Worm (Caenorhabditis elegans) whole organism, midembryonic: ENCODE results near the gene F38E9.4.

Source experiments
- T22C8.4 ChIP-seq: fragments of 200-800 bp; sonication (Bioruptor generic); IDR thresholded peaks from 2 replicates; pipeline ENCODE4 v1.3.6; 2022; ENCODE audit warnings: missing genetic modification characterization, missing compliant biosample characterization
- cog-1 ChIP-seq: sonication (generic microtip); optimal IDR thresholded peaks from 2 replicates; lab custom pipeline; 2016; ENCODE audit warnings: missing genetic modification characterization, missing compliant biosample characterization
- flt-1 ChIP-seq: fragments of 200-800 bp; sonication (Bioruptor generic); IDR thresholded peaks from 2 replicates; pipeline ENCODE4 v1.3.6; 2022; ENCODE audit warnings: missing genetic modification characterization, missing compliant biosample characterization
- klf-2 ChIP-seq: fragments of 200-800 bp; sonication (Bioruptor generic); conservative IDR thresholded peaks from 2 replicates; pipeline ENCODE4 v1.3.6; 2022; ENCODE audit warnings: missing genetic modification reagents, missing genetic modification characterization, missing compliant biosample characterization
- med-1 ChIP-seq: sonication (generic microtip); optimal IDR thresholded peaks from 2 replicates; lab custom pipeline; 2017; ENCODE audit warnings: missing genetic modification characterization, mild to moderate bottlenecking, missing compliant biosample characterization, antibody characterized with exemption, missing genetic modification reagents; ENCODE audit not compliant: insufficient read depth
- ref-1 ChIP-seq: fragments of 200-800 bp; sonication (Bioruptor generic); conservative IDR thresholded peaks from 2 replicates; pipeline ENCODE4 v1.3.6; 2022; ENCODE audit warnings: missing genetic modification reagents, missing genetic modification characterization, missing compliant biosample characterization
- tab-1 ChIP-seq: fragments of 200-800 bp; sonication (Bioruptor generic); IDR thresholded peaks from 2 replicates; pipeline ENCODE4 v1.3.6; 2022; ENCODE audit warnings: missing genetic modification characterization, missing compliant biosample characterization
- ztf-23 ChIP-seq: fragments of 200-800 bp; sonication (Bioruptor generic); IDR thresholded peaks from 2 replicates; pipeline ENCODE4 v1.3.6; 2022; ENCODE audit warnings: missing genetic modification reagents, missing genetic modification characterization, missing compliant biosample characterization
- ztf-29 ChIP-seq: fragments of 200-800 bp; sonication (Bioruptor generic); IDR thresholded peaks from 2 replicates; pipeline ENCODE4 v1.3.6; 2022; ENCODE audit warnings: missing genetic modification reagents, missing genetic modification characterization, missing compliant biosample characterization

Gene F38E9.4

ce11 chrX:16487068-16487658 lies 35.4 kb downstream of the F38E9.4 start, which contains the start of gene cah-3:
Gene cah-3 (plus strand): TSS chrX:16487481.
- TF ChIP-seq tab-1 (GFP tag; lab: Robert Waterston, UW) (no peak), klf-2 (no peak)

ce11 chrX:16490753-16491152 lies 39.0 kb downstream of the F38E9.4 start:
- no peak for TF ChIP-seq tab-1 (GFP tag; lab: Robert Waterston, UW)
- no peak for TF ChIP-seq ztf-29 (GFP tag; lab: Robert Waterston, UW)
- TF ChIP-seq med-1 (GFP tag; lab: Kevin White, UChicago), result no peak
- no peak for TF ChIP-seq flt-1
- no peak for TF ChIP-seq ztf-23 (GFP tag; lab: Robert Waterston, UW)
- TF ChIP-seq ref-1, result no peak
- no peak for TF ChIP-seq T22C8.4 (GFP tag; lab: Robert Waterston, UW)
- TF ChIP-seq cog-1, result no peak
- no peak for TF ChIP-seq klf-2

- TF ChIP-seq cog-1, result no peak
- no peak for TF ChIP-seq T22C8.4 (GFP tag; lab: Robert Waterston, UW)
- TF ChIP-seq ztf-23 (GFP tag; lab: Robert Waterston, UW), result no peak
- TF ChIP-seq flt-1, result no peak
- no peak for TF ChIP-seq med-1 (GFP tag; lab: Kevin White, UChicago)
Measured at ce11 chrX:16494630-16495029, 42.9 kb downstream of the F38E9.4 start, which contains the start of gene K05G3.2. Gene K05G3.2 (plus strand): TSS chrX:16494930.

- TF ChIP-seq ztf-29 (GFP tag; lab: Robert Waterston, UW), result no peak
- TF ChIP-seq klf-2, result no peak
Measured at ce11 chrX:16501032-16501431, 49.3 kb downstream of the F38E9.4 start, which contains the start of gene K05G3.1. Gene K05G3.1 (plus strand): TSS chrX:16501332.
